Worm (Caenorhabditis elegans): ENCODE results near the gene srlf-23.
"Not testable (repeated sequence)": the region's sequence is repeated elsewhere in the genome, so short reads cannot be mapped to it uniquely, and the experiment has no call there.

Gene srlf-23

ce11 chrV:893437-894018 is at the start of gene srlf-23, which contains the start of gene srlf-20:
srlf-23 (minus strand) TSS chrV:893537.
srlf-20 (plus strand) TSS chrV:893968.
- no peak for TF ChIP-seq unc-62 (GFP tag; optimal IDR thresholded peaks at IDR 0.05)

ce11 chrV:942556-942955 is 49.2 kb upstream of the srlf-23 start:
- TF ChIP-seq unc-62 (GFP tag; optimal IDR thresholded peaks at IDR 0.05) = no peak

DNA sequence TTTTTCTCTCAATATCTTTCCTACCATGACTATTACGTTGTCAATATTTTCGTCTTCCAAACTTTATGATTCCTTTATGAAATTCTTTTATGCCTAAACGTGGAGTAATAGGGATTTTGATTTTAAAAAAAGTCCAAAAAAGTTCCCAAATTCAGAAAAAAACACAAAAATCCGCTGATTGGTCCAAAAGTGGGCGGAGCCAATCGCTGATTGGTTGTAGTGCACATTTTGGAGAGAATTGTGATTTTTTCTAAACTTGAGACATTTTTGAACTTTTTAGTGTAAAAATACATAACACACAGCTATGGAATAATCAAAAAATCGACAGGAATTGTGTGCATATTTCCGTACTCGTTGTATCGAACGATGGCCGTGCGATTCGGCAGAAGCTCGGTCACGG is 46.0 kb upstream of the srlf-23 start:
- no peak for TF ChIP-seq unc-62 (GFP tag; optimal IDR thresholded peaks at IDR 0.05)

- no peak for TF ChIP-seq unc-62 (GFP tag; optimal IDR thresholded peaks at IDR 0.05)
Measured at ce11 chrV:917488-917887, 24.2 kb upstream of the srlf-23 start, which contains the start of gene H24K24.2. H24K24.2 (plus strand) TSS chrV:917788.

ce11 chrV:915716-916115 is 22.4 kb upstream of the srlf-23 start:
- no peak for TF ChIP-seq unc-62 (GFP tag; optimal IDR thresholded peaks at IDR 0.05)

DNA sequence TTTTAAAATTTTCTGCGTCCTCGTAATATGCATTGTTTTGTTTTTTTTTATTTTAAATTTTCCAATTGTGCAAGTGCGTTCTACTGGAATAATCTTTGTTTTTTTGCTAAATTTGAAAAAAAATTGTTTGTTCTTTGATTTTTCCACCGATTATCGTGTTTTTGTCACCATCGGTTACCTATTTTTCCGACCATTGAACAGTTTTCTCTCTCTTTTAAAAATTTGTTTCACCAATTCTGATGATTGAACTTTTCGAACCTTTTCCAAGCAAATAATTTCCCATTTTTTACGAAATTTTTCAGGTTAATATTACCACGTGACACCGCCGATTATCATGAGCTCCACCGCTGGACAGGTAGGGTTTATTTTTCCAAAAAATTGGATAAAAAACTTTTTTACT is 18.1 kb upstream of the srlf-23 start, which contains the start of gene adh-5:
Gene adh-5 (plus strand): TSS at position 301 of the 400 bp plus-strand sequence.
- no peak for TF ChIP-seq unc-62 (GFP tag; optimal IDR thresholded peaks at IDR 0.05)

DNA sequence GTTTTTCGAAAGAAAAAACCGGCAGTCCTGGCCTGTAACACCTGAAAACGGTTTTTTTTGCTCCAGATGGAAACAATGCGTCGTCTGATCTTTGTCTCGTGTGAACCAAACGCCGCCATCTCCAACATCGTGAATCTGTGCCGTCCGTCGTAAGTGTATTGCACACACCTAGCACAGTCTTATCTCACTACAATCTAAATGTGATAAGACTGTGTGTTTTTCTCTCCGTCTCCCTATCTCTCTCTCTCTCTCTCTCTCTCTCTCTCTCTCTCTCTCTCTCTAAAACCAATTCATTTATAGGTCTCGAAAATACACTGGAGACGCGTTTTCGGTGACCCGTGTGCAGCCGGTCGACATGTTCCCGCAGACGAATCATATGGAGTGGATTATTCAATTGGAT is 17.3 kb upstream of the srlf-23 start:
- no peak for TF ChIP-seq unc-62 (GFP tag; optimal IDR thresholded peaks at IDR 0.05)

DNA sequence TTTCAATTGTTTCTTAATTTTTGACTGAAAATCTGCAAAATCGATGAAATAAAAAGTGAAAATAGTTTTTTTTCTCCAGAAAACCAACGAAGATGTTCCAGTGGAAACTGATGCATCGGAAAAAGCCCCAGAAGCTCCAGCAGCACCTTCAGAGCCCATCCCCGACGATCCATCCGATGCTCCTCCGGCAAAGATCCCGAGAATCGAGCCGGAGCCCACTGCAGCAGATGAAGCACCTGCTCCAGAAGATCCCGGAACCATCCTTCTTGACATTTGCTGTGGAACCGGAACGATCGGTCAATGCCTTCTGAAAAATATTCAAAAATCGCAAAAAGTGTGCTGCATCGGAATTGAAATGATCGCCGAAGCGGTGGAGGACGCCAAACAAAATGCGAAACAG is 15.3 kb upstream of the srlf-23 start:
- TF ChIP-seq unc-62 (GFP tag; optimal IDR thresholded peaks at IDR 0.05) = no peak

DNA sequence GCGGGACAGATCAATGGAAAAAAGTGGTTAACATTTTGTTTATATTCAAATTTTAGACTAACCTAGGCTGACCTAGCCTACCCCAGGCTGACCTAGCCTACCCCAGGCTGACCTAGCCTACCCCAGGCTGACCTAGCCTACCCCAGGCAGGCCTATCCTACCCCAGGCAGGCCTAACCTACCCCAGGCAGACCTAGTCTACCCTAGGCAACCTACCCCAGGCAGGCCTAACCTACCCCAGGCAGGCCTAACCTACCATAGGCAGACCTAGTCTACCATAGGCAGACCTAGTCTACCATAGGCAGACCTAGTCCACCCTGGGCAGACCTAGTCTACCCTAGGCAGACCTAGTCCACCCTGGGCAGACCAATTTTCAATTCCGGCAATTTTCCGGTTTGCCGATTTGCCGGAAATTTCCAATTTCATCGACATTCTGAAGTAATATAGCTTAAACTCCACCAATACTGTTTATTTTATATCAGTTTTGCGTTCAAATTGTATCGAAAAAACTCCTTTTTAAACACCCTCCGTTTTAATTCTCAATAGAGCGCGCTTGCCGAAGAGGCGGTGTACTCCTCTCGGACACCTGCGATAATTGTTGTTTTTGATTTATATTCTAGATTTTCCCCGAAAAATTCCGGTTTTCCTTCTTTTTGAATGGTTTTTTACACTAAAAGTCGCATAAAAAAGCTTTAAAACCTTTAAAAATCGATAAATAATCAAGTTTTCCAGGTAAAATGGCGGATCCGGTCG is 11.1 kb upstream of the srlf-23 start, which contains the start of gene trm-2A:
Gene trm-2A (plus strand): TSS at position 732 of the 752 bp plus-strand sequence.
- TF ChIP-seq unc-62 (GFP tag; optimal IDR thresholded peaks at IDR 0.05) = no peak

DNA sequence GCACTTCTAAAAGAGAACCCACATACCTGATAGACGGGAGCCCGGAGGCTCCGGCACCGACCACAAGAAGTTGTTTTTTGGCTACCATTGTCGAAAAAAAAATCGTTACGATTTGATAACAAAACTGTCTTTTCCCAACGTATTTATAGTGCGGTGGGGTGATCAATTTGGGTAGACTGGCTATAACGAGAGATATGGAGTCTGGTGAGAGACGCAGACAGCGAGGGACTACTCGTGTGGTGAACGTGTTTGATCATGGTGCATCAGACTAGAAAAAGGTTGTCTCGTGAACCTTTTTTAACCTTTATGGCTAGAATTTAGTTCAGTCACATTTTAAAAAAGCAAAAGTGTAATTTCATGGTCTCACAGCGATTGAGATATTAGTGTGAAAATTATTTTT is 10.1 kb upstream of the srlf-23 start, which contains the start of gene fmo-5:
Gene fmo-5 (minus strand): TSS at position 206 of the 400 bp plus-strand sequence.
- TF ChIP-seq unc-62 (GFP tag; optimal IDR thresholded peaks at IDR 0.05) = no peak

DNA sequence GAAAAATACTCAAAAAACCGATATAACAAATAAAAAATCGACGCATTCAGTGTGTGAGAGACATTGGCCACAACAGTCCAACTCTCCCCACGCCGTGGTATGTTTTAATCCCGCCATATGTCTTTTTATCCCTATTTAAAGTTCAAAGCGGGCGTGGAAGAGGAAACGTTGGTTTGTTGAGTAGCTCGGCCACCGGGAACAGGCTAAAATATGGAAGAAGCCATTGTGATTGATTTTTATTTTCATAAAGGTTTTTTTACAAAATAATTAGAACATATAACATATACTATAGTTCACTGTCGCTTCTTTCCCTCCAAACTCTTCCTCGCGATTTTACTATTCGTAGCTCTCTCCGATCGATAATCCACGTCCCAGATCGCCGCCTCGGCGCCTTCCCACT is 5.8 kb upstream of the srlf-23 start, which contains the start of gene nas-32:
Gene nas-32 (minus strand): TSS at position 101 of the 400 bp plus-strand sequence.
- no peak for TF ChIP-seq unc-62 (GFP tag; optimal IDR thresholded peaks at IDR 0.05)

DNA sequence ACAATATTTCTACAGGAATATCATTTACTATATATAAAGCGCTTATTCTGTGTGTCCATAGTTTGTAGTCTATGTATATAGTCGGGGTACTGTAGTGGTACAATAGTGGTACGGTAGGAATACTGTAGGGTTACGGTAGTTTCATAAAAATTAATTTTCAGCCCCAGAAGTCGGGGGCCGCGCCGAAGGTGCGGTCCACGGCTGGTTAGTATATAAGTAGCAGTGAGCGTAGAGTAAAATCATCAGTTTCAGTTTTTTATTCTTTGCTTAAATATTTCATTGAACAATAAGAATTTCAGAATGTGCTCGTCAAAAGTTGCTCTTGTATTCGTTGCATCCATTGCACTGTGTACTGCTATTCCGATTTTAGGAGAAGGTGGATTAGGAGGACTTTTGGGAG is 2.5 kb downstream of the srlf-23 start, which contains the start of gene srlf-22:
Gene srlf-22 (plus strand): TSS at position 301 of the 400 bp plus-strand sequence.
- not testable (repeated sequence) for TF ChIP-seq unc-62 (GFP tag; optimal IDR thresholded peaks at IDR 0.05)

ce11 chrV:890423-890822 is 2.9 kb downstream of the srlf-23 start, which contains the start of gene srlf-21:
srlf-21 (minus strand) TSS chrV:890523.
- no peak for TF ChIP-seq unc-62 (GFP tag; optimal IDR thresholded peaks at IDR 0.05)

DNA sequence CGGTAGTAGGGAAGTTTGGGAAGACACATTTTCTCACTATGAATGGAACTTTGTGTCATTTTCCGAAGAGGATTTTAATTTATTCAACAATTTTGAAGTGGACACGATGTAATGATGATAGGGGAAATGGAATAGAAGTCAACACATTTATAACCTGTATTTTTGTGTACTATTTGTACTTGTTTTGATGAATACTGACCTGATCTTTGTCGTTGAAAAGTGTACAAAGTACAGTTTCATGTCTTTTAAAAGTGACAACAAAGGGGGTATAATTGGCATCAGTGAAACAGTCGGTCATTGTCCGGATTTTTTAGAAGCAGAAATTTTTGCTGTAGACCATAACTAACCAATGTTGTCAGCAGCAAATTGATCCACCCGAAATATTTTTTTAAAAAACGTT is 4.1 kb downstream of the srlf-23 start, which contains the start of gene T02B11.6:
Gene T02B11.6 (minus strand): TSS at position 101 of the 400 bp plus-strand sequence.
- TF ChIP-seq unc-62 (GFP tag; optimal IDR thresholded peaks at IDR 0.05) = no peak

- TF ChIP-seq unc-62 (GFP tag; optimal IDR thresholded peaks at IDR 0.05) = no peak
Measured at ce11 chrV:884324-884723, 9.0 kb downstream of the srlf-23 start, which contains the start of gene srj-38. srj-38 (minus strand) TSS chrV:884424.

DNA sequence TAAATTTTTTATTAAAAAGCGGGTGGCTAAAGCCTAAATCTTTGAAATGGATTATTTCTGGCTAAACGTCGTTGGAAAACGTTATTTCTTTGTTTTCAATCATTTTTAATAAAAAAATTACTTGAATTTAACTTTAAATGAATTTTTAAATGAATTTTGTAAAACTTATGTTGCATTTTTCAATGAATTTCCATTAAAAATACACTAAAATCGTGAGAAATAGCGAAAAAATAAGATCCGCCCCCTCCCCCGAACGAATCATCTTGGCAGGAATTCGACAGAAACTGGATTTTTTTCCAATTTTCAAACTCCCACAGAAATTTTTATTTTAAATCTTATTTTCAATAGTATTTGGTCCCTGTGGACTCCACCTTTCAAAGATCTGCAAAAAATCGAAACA is 14.2 kb downstream of the srlf-23 start, which contains the start of gene srg-53:
Gene srg-53 (plus strand): TSS at position 301 of the 400 bp plus-strand sequence.
- no peak for TF ChIP-seq unc-62 (GFP tag; optimal IDR thresholded peaks at IDR 0.05)

Measured in whole organism, dauer.